Worm (Caenorhabditis elegans) whole organism, late embryonic: ENCODE results near the gene fbxa-185.

Source experiments
- F13H6.1 ChIP-seq: sonication (generic microtip); optimal IDR thresholded peaks from 2 replicates; lab custom pipeline; 2016; ENCODE audit warnings: missing genetic modification characterization, missing compliant biosample characterization
- K02D7.2 ChIP-seq: sonication (generic microtip); optimal IDR thresholded peaks from 2 replicates; lab custom pipeline; 2017; ENCODE audit warnings: mild to moderate bottlenecking, missing genetic modification characterization, missing compliant biosample characterization
- K09A11.1 ChIP-seq: sonication (generic microtip); optimal IDR thresholded peaks from 2 replicates; lab custom pipeline; 2017; ENCODE audit warnings: antibody characterized with exemption, mild to moderate bottlenecking, missing genetic modification characterization, missing compliant biosample characterization; ENCODE audit not compliant: insufficient read depth
- T23F11.4 ChIP-seq: fragments of 200-800 bp; sonication (Bioruptor generic); optimal IDR thresholded peaks from 2 replicates; lab custom pipeline; 2018; ENCODE audit warnings: mild to moderate bottlenecking, missing genetic modification characterization, missing compliant biosample characterization
- Y22D7AL.16 ChIP-seq: sonication (generic microtip); optimal IDR thresholded peaks from 2 replicates; lab custom pipeline; 2016; ENCODE audit warnings: missing genetic modification characterization, missing compliant biosample characterization
- ahr-1 ChIP-seq: sonication (generic microtip); optimal IDR thresholded peaks from 2 replicates; lab custom pipeline; 2016; ENCODE audit warnings: missing genetic modification characterization, missing compliant biosample characterization
- ceh-24 ChIP-seq: sonication (generic microtip); optimal IDR thresholded peaks from 2 replicates; lab custom pipeline; 2016; ENCODE audit warnings: mild to moderate bottlenecking, missing genetic modification characterization, missing compliant biosample characterization
- ceh-31 ChIP-seq: sonication (generic microtip); optimal IDR thresholded peaks from 2 replicates; lab custom pipeline; 2016; ENCODE audit warnings: missing genetic modification characterization, missing compliant biosample characterization
- ceh-9 ChIP-seq: sonication (generic microtip); optimal IDR thresholded peaks from 2 replicates; lab custom pipeline; 2016; ENCODE audit warnings: mild to moderate bottlenecking, missing genetic modification characterization, inconsistent platforms, missing compliant biosample characterization
- che-1 ChIP-seq: sonication (generic microtip); optimal IDR thresholded peaks from 2 replicates; lab custom pipeline; 2016; ENCODE audit warnings: mild to moderate bottlenecking, missing genetic modification characterization, missing compliant biosample characterization
- elt-2 ChIP-seq: sonication (generic microtip); optimal IDR thresholded peaks from 2 replicates; lab custom pipeline; 2016; ENCODE audit warnings: missing genetic modification reagents, missing genetic modification characterization, missing compliant biosample characterization
- eyg-1 ChIP-seq: sonication (generic microtip); optimal IDR thresholded peaks from 2 replicates; lab custom pipeline; 2016; ENCODE audit warnings: missing genotype, missing genetic modification characterization, missing compliant biosample characterization
- fax-1 ChIP-seq: sonication (generic microtip); optimal IDR thresholded peaks from 2 replicates; lab custom pipeline; 2016; ENCODE audit warnings: missing genotype, missing genetic modification characterization, missing compliant biosample characterization
- fkh-6 ChIP-seq: sonication (generic microtip); optimal IDR thresholded peaks from 2 replicates; lab custom pipeline; 2016; ENCODE audit warnings: missing genetic modification characterization, missing compliant biosample characterization
- gmeb-2 ChIP-seq: sonication (generic microtip); optimal IDR thresholded peaks from 2 replicates; lab custom pipeline; 2016; ENCODE audit warnings: missing genetic modification characterization, inconsistent platforms, missing compliant biosample characterization
- hlh-13 ChIP-seq: fragments of 200-800 bp; sonication (Bioruptor generic); optimal IDR thresholded peaks from 2 replicates; lab custom pipeline; 2018; ENCODE audit warnings: mild to moderate bottlenecking, missing genetic modification characterization, missing compliant biosample characterization
- hlh-15 ChIP-seq: sonication (generic microtip); optimal IDR thresholded peaks from 2 replicates; lab custom pipeline; 2016; ENCODE audit warnings: missing genetic modification characterization, missing compliant biosample characterization
- hlh-30 ChIP-seq: sonication (generic microtip); optimal IDR thresholded peaks from 2 replicates; lab custom pipeline; 2017; ENCODE audit warnings: antibody characterized with exemption, missing genetic modification characterization, missing compliant biosample characterization; ENCODE audit not compliant: insufficient read depth
- hlh-8 ChIP-seq: sonication (generic microtip); optimal IDR thresholded peaks from 2 replicates; lab custom pipeline; 2016; ENCODE audit warnings: missing genotype, missing genetic modification characterization, missing compliant biosample characterization
- lin-11 ChIP-seq: fragments of 200-800 bp; sonication (Bioruptor generic); optimal IDR thresholded peaks from 2 replicates; lab custom pipeline; 2018; ENCODE audit warnings: mild to moderate bottlenecking, missing genetic modification characterization, missing compliant biosample characterization
- nfya-1 ChIP-seq: sonication (generic microtip); optimal IDR thresholded peaks from 2 replicates; lab custom pipeline; 2017; ENCODE audit warnings: missing genetic modification characterization, mild to moderate bottlenecking, missing compliant biosample characterization, antibody characterized with exemption, moderate library complexity
- nhr-11 ChIP-seq: fragments of 150-350 bp; optimal IDR thresholded peaks from 2 replicates; lab custom pipeline; 2014; ENCODE audit warnings: missing biosample characterization, missing genetic modification characterization
- nhr-232 ChIP-seq: sonication (generic microtip); optimal IDR thresholded peaks from 2 replicates; lab custom pipeline; 2016; ENCODE audit warnings: missing genetic modification characterization, missing compliant biosample characterization
- npax-4 ChIP-seq: sonication (generic microtip); optimal IDR thresholded peaks from 2 replicates; lab custom pipeline; 2016; ENCODE audit warnings: missing genetic modification characterization, missing compliant biosample characterization
- pag-3 ChIP-seq: sonication (generic microtip); optimal IDR thresholded peaks from 2 replicates; lab custom pipeline; 2016; ENCODE audit warnings: missing compliant biosample characterization, missing genetic modification characterization, borderline replicate concordance
- pax-1 ChIP-seq: fragments of 150-350 bp; optimal IDR thresholded peaks from 2 replicates; lab custom pipeline; 2014; ENCODE audit warnings: missing biosample characterization, missing genetic modification characterization
- pqm-1 ChIP-seq: sonication (generic microtip); optimal IDR thresholded peaks from 2 replicates; lab custom pipeline; 2016; ENCODE audit warnings: missing genetic modification characterization, missing compliant biosample characterization
- pros-1 ChIP-seq: fragments of 150-350 bp; optimal IDR thresholded peaks from 2 replicates; lab custom pipeline; 2014; ENCODE audit warnings: missing biosample characterization, missing genetic modification reagents, missing genetic modification characterization
- ref-2 ChIP-seq: sonication (generic microtip); optimal IDR thresholded peaks from 2 replicates; lab custom pipeline; 2016; ENCODE audit warnings: missing genetic modification characterization, missing compliant biosample characterization
- rnt-1 ChIP-seq: sonication (generic microtip); optimal IDR thresholded peaks from 2 replicates; lab custom pipeline; 2016; ENCODE audit warnings: missing genetic modification characterization, missing compliant biosample characterization
- sdc-2 ChIP-seq: sonication (generic microtip); optimal IDR thresholded peaks from 2 replicates; lab custom pipeline; 2016; ENCODE audit warnings: missing genotype, missing genetic modification characterization, missing compliant biosample characterization
- sox-2 ChIP-seq: fragments of 200-800 bp; sonication (Bioruptor generic); IDR thresholded peaks from 2 replicates; pipeline ENCODE4 v1.3.6; 2022; ENCODE audit warnings: missing genetic modification reagents, missing genetic modification characterization, missing compliant biosample characterization
- sox-4 ChIP-seq: sonication (generic microtip); optimal IDR thresholded peaks from 2 replicates; lab custom pipeline; 2017; ENCODE audit warnings: mild to moderate bottlenecking, missing genetic modification characterization, inconsistent platforms, missing compliant biosample characterization
- tbx-2 ChIP-seq: sonication (generic microtip); optimal IDR thresholded peaks from 2 replicates; lab custom pipeline; 2016; ENCODE audit warnings: missing genetic modification characterization, missing compliant biosample characterization
- unc-3 ChIP-seq, 2 experiments: fragments of 200-800 bp in 1 of 2; sonication (Bioruptor generic) in 1 of 2; sonication (generic microtip) in 1 of 2; conservative IDR thresholded peaks in 1 of 2; optimal IDR thresholded peaks in 1 of 2; 2 replicates each; pipeline versions ENCODE4 v1.3.6 to Lab custom; 2016 to 2022; ENCODE audit warnings: missing compliant biosample characterization in 2 of 2, missing genetic modification characterization in 2 of 2, missing genetic modification reagents in 1 of 2
- unc-55 ChIP-seq: sonication (generic microtip); optimal IDR thresholded peaks from 2 replicates; lab custom pipeline; 2017; ENCODE audit warnings: missing biosample characterization, missing genetic modification reagents, missing genetic modification characterization
- ztf-16 ChIP-seq: sonication (generic microtip); optimal IDR thresholded peaks from 2 replicates; lab custom pipeline; 2017; ENCODE audit warnings: missing genetic modification characterization, missing compliant biosample characterization

Gene fbxa-185

DNA sequence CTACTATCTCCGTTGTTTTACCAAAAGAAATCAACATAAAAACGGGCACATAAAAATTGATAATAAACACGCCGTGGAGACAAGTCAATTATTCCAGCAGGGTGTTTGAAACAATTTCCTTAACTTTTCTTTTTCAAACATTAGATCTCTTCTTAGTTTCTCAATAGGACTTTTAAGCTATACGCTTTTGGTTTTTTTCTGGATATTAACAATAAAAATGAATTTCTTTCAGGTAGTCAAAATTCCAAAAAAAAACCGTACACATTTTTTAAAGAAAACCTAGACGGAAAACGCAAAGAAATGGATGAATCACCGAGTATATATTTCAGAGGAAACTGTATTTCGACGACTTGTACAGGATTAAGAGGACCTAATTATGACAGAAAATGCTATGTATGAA lies at the start of gene fbxa-185:
Gene fbxa-185 (plus strand): TSS at position 301 of the 400 bp plus-strand sequence.
- TF ChIP-seq hlh-13 (no peak), ref-2 (tag; lab: Kevin White, UChicago) (no peak), K09A11.1 (tag; lab: Kevin White, UChicago) (no peak), sox-2 (no peak), fkh-6 (no peak)

DNA sequence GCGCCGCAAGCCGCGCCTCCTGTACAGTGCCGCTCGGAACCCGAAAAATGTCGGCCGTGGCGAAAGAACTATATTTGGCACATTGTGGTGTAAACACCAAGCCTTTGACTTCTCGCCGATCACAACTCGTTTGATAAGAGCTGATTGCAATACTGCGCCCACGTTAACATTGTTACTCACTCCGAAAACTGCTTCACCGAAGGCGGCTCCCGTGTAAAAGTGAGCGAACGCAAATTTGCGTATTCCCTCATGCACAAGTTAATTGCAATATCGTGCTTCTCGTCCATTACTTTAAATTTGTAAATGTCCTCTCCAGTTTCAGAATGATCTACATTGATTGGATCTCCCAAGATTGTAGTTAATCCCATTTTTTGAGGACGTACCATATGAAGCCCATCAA lies 47.3 kb upstream of the fbxa-185 start:
- TF ChIP-seq eyg-1 (tag; lab: Kevin White, UChicago) (no peak), hlh-30 (tag; lab: Kevin White, UChicago) (no peak), K02D7.2 (tag; lab: Kevin White, UChicago) (no peak), che-1 (no peak), hlh-15 (tag; lab: Kevin White, UChicago) (no peak), nhr-11 (tag; lab: Kevin White, UChicago) (no peak), gmeb-2 (no peak), fax-1 (tag; lab: Kevin White, UChicago) (no peak), lin-11 (no peak), F13H6.1 (tag; lab: Kevin White, UChicago) (no peak), ztf-16 (tag; lab: Kevin White, UChicago) (no peak), ceh-9 (tag; lab: Kevin White, UChicago) (no peak), rnt-1 (tag; lab: Kevin White, UChicago) (no peak)
- TF ChIP-seq, all 69 proteins: peak for 0

DNA sequence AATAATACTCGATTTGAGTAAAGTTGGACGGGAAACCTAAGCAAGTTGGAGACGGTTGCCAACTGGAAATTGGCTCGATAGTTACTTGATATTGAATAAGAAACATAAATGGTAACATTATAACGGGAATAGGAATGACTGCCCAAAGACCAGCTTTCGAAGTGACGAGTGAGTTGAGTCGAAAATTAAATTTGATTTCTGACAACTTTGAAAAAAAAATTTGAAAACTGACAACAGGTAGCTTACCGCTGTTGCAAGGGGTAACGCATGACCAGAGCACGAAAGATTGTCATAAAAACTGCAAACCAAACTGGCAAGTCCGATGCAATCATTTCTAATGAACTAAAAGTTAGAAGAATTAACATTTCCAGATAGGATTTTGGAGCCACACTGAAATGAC lies 38.7 kb upstream of the fbxa-185 start:
- TF ChIP-seq ceh-9 (tag; lab: Kevin White, UChicago) (no peak), T23F11.4 (GFP tag; lab: Kevin White, UChicago) (no peak), pqm-1 (tag; lab: Kevin White, UChicago) (no peak), ref-2 (tag; lab: Kevin White, UChicago) (no peak), ceh-31 (tag; lab: Kevin White, UChicago) (no peak), Y22D7AL.16 (no peak), fkh-6 (no peak), pros-1 (tag; lab: Kevin White, UChicago) (no peak), sox-4 (no peak), unc-3 (GFP tag; conservative IDR thresholded peaks at IDR 0.05; lab: Robert Waterston, UW) (no peak), unc-3 (tag; optimal IDR thresholded peaks at IDR 0.05; lab: Kevin White, UChicago) (no peak)
- TF ChIP-seq, all 69 proteins: peak for 0

DNA sequence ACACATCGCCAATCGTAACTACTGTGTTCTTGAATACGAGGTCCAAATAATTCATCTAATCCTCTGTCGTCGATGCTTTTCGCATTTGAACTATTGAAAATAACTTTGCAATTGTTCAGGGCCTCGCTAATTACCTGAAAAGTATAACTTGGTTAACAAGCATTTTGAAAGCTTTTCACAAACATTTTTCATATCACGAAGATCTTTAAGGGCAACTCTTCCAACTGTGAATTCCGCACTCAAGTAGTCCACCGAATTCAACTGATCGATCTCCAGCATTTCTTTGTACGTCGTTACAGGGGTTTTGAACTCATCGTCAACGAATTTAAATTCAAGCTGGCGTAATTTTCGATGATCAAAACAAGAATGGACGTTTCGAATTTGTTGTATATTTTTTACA lies 35.0 kb upstream of the fbxa-185 start:
- TF ChIP-seq nfya-1 (no peak), unc-55 (GFP tag; lab: Kevin White, UChicago) (no peak), elt-2 (tag; lab: Kevin White, UChicago) (no peak), nhr-11 (tag; lab: Kevin White, UChicago) (no peak), T23F11.4 (GFP tag; lab: Kevin White, UChicago) (no peak), ztf-16 (tag; lab: Kevin White, UChicago) (no peak), fax-1 (tag; lab: Kevin White, UChicago) (no peak), ceh-24 (tag; lab: Kevin White, UChicago) (no peak), sdc-2 (tag; lab: Kevin White, UChicago) (no peak), eyg-1 (tag; lab: Kevin White, UChicago) (no peak), tbx-2 (tag; lab: Kevin White, UChicago) (no peak), npax-4 (tag; lab: Kevin White, UChicago) (no peak), rnt-1 (tag; lab: Kevin White, UChicago) (no peak), hlh-8 (tag; lab: Kevin White, UChicago) (no peak), sox-4 (no peak), hlh-15 (tag; lab: Kevin White, UChicago) (no peak), pax-1 (tag; lab: Kevin White, UChicago) (no peak), nhr-232 (tag; lab: Kevin White, UChicago) (no peak), pag-3 (tag; lab: Kevin White, UChicago) (no peak), ahr-1 (no peak)
